Worm (Caenorhabditis elegans): Measurements from ENCODE around the gene ZK938.11.

DNA sequence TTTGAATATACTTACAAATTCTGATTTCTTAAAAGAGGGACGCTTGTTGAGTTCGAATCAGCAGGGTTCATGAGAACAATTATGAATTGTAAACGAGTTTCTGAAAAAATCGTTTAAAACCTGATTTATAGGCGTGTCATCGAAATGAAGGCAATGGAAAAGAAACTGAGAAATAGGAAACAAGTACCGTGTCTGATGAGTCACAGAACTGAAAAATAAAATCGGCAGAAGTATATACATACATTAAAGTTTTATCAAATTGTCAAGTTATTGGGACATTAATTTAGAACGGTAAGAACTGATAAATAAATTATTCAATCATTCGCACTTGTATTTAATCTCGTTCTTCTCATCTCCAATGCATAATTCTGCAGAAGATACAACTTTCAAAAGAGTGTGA, 5.0 kb upstream of the ZK938.11 start, which contains the start of gene chil-9:
- TF ChIP-seq eyg-1 (tag; optimal IDR thresholded peaks at IDR 0.05) = no peak
- no peak for TF ChIP-seq fkh-10 (GFP tag; optimal IDR thresholded peaks at IDR 0.05)
- TF ChIP-seq nhr-11 (tag; optimal IDR thresholded peaks at IDR 0.05) = no peak
- no peak for TF ChIP-seq npax-4 (tag; optimal IDR thresholded peaks at IDR 0.05)
- no peak for TF ChIP-seq elt-4 (tag; optimal IDR thresholded peaks at IDR 0.05)

Data from whole organism, late embryonic.